Fruit fly (Drosophila melanogaster) whole organism, adult: ENCODE data around the gene CG15646.
A peak's percentile ranks its signal among the peaks of the same experiment; 100 is the strongest.

ENCODE experiments used
- CG33017 ChIP-seq: fragments of 200-800 bp; sonication (Bioruptor generic); optimal IDR thresholded peaks from 2 replicates; lab custom pipeline; 2018; ENCODE audit warnings: missing biosample characterization, mild to moderate bottlenecking, missing genetic modification characterization, moderate library complexity
- CG5204 ChIP-seq: fragments of 200-800 bp; sonication (Bioruptor generic); optimal IDR thresholded peaks from 2 replicates; lab custom pipeline; 2016; ENCODE audit warnings: missing biosample characterization, missing genetic modification characterization
- CG7101 ChIP-seq: fragments of 200-800 bp; sonication (Bioruptor generic); optimal IDR thresholded peaks from 2 replicates; lab custom pipeline; 2018; ENCODE audit warnings: missing biosample characterization, mild to moderate bottlenecking, missing genetic modification characterization, moderate library complexity
- Crg-1 ChIP-seq: fragments of 200-800 bp; sonication (Bioruptor generic); optimal IDR thresholded peaks from 2 replicates; lab custom pipeline; 2016; ENCODE audit warnings: missing biosample characterization, missing genetic modification characterization
- Hr96 ChIP-seq: fragments of 200-800 bp; sonication (Bioruptor generic); optimal IDR thresholded peaks from 2 replicates; lab custom pipeline; 2016; ENCODE audit warnings: missing biosample characterization, missing genetic modification characterization
- cnc ChIP-seq, 2 experiments: fragments of >200 bp; optimal IDR thresholded peaks; 2 replicates each; lab custom pipeline; 2017
- kay ChIP-seq: fragments of 200-800 bp; sonication (Bioruptor generic); peaks from one replicate; lab custom pipeline; 2016; ENCODE audit warnings: missing biosample characterization, missing genetic modification characterization, borderline replicate concordance
- ovo ChIP-seq: fragments of 200-800 bp; sonication (Bioruptor generic); optimal IDR thresholded peaks from 2 replicates; lab custom pipeline; 2016; ENCODE audit warnings: missing biosample characterization, missing genetic modification characterization
- tj ChIP-seq: fragments of 200-800 bp; sonication (Bioruptor generic); optimal IDR thresholded peaks from 3 replicates; lab custom pipeline; 2017; ENCODE audit warnings: missing biosample characterization, mild to moderate bottlenecking, missing genetic modification characterization, moderate library complexity
- toe ChIP-seq: fragments of 200-800 bp; sonication (Bioruptor generic); optimal IDR thresholded peaks from 2 replicates; lab custom pipeline; 2016; ENCODE audit warnings: missing biosample characterization, missing genetic modification characterization

dm6 chrX:15709984-15710750, 39.3 kb upstream of the CG15646 start, which contains the start of the genes CG9281 and CG15601:
- no peak for TF ChIP-seq Hr96 (GFP tag; lab: Kevin White, UChicago)
- TF ChIP-seq Crg-1 (GFP tag; lab: Kevin White, UChicago): no peak
- TF ChIP-seq CG33017 (tag; lab: Kevin White, UChicago): no peak
- TF ChIP-seq CG5204 (GFP tag; lab: Kevin White, UChicago): no peak
- TF ChIP-seq CG7101: no peak
- TF ChIP-seq cnc (optimal IDR thresholded peaks at IDR 0.05; lab: Kevin White, UChicago): no peak
- TF ChIP-seq tj: peak; percentile 83
- TF ChIP-seq toe (GFP tag; lab: Kevin White, UChicago): no peak
- TF ChIP-seq ovo (GFP tag; lab: Kevin White, UChicago): peak; percentile 99
- TF ChIP-seq kay (GFP tag; lab: Kevin White, UChicago): no peak
